Fruit fly (Drosophila melanogaster): ENCODE data around the gene pst.

The pst gene

DNA sequence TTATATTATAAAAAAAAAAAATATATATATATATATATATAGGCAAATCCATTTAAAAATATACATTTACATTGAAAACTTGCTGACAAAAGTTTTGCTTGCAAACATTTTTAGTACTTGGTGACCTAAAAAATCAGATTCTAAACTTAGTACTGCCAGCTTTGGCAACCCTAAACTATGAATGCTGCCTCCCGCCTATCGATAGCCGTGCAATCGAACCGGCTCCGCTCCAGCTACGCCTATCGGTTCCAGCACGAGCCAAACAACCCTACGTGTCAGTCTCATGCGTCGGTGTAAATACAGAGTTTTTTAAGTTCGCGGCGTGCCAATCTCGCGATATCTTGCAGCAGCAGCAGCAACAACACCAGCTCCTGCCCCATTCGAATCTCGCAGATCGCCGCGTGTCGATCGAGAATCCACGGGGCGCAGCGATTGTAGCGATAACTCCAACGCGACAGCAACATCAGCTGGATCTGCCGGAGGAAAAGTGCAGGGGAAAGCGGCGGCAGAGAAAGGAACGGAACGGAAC is 325 bp upstream of the pst start, which contains the start of gene Sec63 (continued):
- TF ChIP-seq CG3281 (GFP tag; optimal IDR thresholded peaks at IDR 0.05) (peak; percentile 58), zfh2 (GFP tag; optimal IDR thresholded peaks at IDR 0.05) (peak; percentile 22), CG15479 (GFP tag; optimal IDR thresholded peaks at IDR 0.05) (no peak), Lhr (GFP tag; optimal IDR thresholded peaks at IDR 0.05) (no peak), CG10543 (GFP tag; optimal IDR thresholded peaks at IDR 0.05) (peak; percentile 7), CG12942 (GFP tag; optimal IDR thresholded peaks at IDR 0.05) (peak; percentile 13), CG14965 (GFP tag; optimal IDR thresholded peaks at IDR 0.05; ENCODE audit: borderline replicate concordance) (no peak), Hsf (GFP tag; optimal IDR thresholded peaks at IDR 0.05) (peak; percentile 38), CG7839 (tag; optimal IDR thresholded peaks at IDR 0.05) (peak; percentile 49), CG4360 (GFP tag; IDR thresholded peaks at IDR 0.05) (no peak), org-1 (GFP tag; optimal IDR thresholded peaks at IDR 0.05) (no peak), dm (GFP tag; optimal IDR thresholded peaks at IDR 0.05) (peak; percentile 72), CG7372 (GFP tag; IDR thresholded peaks at IDR 0.05) (peak; percentile 43; the same call in 1 of the 2 replicates), TFAM (GFP tag; optimal IDR thresholded peaks at IDR 0.05) (no peak), CG30020 (tag; optimal IDR thresholded peaks at IDR 0.05) (peak; percentile 12), sim (GFP tag; IDR thresholded peaks at IDR 0.05) (no peak), Dp (GFP tag; optimal IDR thresholded peaks at IDR 0.05) (peak; percentile 43), CG11398 (GFP tag; optimal IDR thresholded peaks at IDR 0.05) (no peak), CG34224 (GFP tag; IDR thresholded peaks at IDR 0.05; ENCODE audit: partially characterized antibody) (peak; percentile 63), CG9609 (GFP tag; optimal IDR thresholded peaks at IDR 0.05) (peak; percentile 10), CG1602 (GFP tag; optimal IDR thresholded peaks at IDR 0.05) (no peak), trh (GFP tag; optimal IDR thresholded peaks at IDR 0.05) (no peak), dan (GFP tag; IDR thresholded peaks at IDR 0.05) (no peak), NC2β (GFP tag; optimal IDR thresholded peaks at IDR 0.05) (no peak), Hr3 (GFP tag; optimal IDR thresholded peaks at IDR 0.05) (peak; percentile 59), CG11696 (GFP tag; IDR thresholded peaks at IDR 0.05) (no peak), ranshi (GFP tag; IDR thresholded peaks at IDR 0.05) (0 out of 2 replicates have a peak, but pooled peaks have one; percentile 32), CkIIα-i1 (GFP tag; IDR thresholded peaks at IDR 0.05) (no peak), D (optimal IDR thresholded peaks at IDR 0.05) (no peak), D (GFP tag; optimal IDR thresholded peaks at IDR 0.05) (peak; percentile 3), odd (GFP tag; optimal IDR thresholded peaks at IDR 0.05) (peak; percentile 36), CG12391 (tag; optimal IDR thresholded peaks at IDR 0.05) (peak; percentile 58), danr (GFP tag; IDR thresholded peaks at IDR 0.05) (no peak), stc (GFP tag; IDR thresholded peaks at IDR 0.05) (0 out of 2 replicates have a peak, but pooled peaks have one; percentile 18), ems (GFP tag; optimal IDR thresholded peaks at IDR 0.05) (peak; percentile 24), Dbx (GFP tag; IDR thresholded peaks at IDR 0.05) (peak; percentile 45; the same call in 2 of the 3 replicates), CG18262 (tag; optimal IDR thresholded peaks at IDR 0.05) (peak; percentile 26), Fer3 (tag; optimal IDR thresholded peaks at IDR 0.05) (peak; percentile 16), CG2875 (GFP tag; optimal IDR thresholded peaks at IDR 0.05) (no peak), ewg (GFP tag; optimal IDR thresholded peaks at IDR 0.05) (peak; percentile 44), CG15073 (GFP tag; optimal IDR thresholded peaks at IDR 0.05) (no peak), Med (GFP tag) (peak; percentile 60), nau (GFP tag; optimal IDR thresholded peaks at IDR 0.05) (no peak), Ssrp (tag; optimal IDR thresholded peaks at IDR 0.05) (peak; percentile 42), Eip74EF (GFP tag; optimal IDR thresholded peaks at IDR 0.05) (no peak), CG18764 (GFP tag; optimal IDR thresholded peaks at IDR 0.05) (no peak), Doc3 (GFP tag; IDR thresholded peaks at IDR 0.05; ENCODE audit: partially characterized antibody) (peak; percentile 70), CG10366 (GFP tag; IDR thresholded peaks at IDR 0.05) (peak; percentile 35; the same call in 1 of the 2 replicates), CG11695 (GFP tag; IDR thresholded peaks at IDR 0.05) (no peak), inv (GFP tag; IDR thresholded peaks at IDR 0.05; ENCODE audit: partially characterized antibody) (peak; percentile 75)

Data from whole organism, embryonic.